Worm (Caenorhabditis elegans) whole organism, late embryonic: ENCODE data around the gene dnj-13.

ENCODE experiments used
- C38D4.7 ChIP-seq: fragments of 200-800 bp; sonication (Bioruptor generic); optimal IDR thresholded peaks from 2 replicates; lab custom pipeline; 2018; ENCODE audit warnings: mild to moderate bottlenecking, missing genetic modification characterization, moderate library complexity, missing compliant biosample characterization
- ceh-24 ChIP-seq: sonication (generic microtip); optimal IDR thresholded peaks from 2 replicates; lab custom pipeline; 2016; ENCODE audit warnings: mild to moderate bottlenecking, missing genetic modification characterization, missing compliant biosample characterization
- hlh-13 ChIP-seq: fragments of 200-800 bp; sonication (Bioruptor generic); optimal IDR thresholded peaks from 2 replicates; lab custom pipeline; 2018; ENCODE audit warnings: mild to moderate bottlenecking, missing genetic modification characterization, missing compliant biosample characterization
- pag-3 ChIP-seq: sonication (generic microtip); optimal IDR thresholded peaks from 2 replicates; lab custom pipeline; 2016; ENCODE audit warnings: missing compliant biosample characterization, missing genetic modification characterization, borderline replicate concordance
- pax-1 ChIP-seq: fragments of 150-350 bp; optimal IDR thresholded peaks from 2 replicates; lab custom pipeline; 2014; ENCODE audit warnings: missing biosample characterization, missing genetic modification characterization
- ztf-16 ChIP-seq: sonication (generic microtip); optimal IDR thresholded peaks from 2 replicates; lab custom pipeline; 2017; ENCODE audit warnings: missing genetic modification characterization, missing compliant biosample characterization

ce11 chrII:11578327-11578726, 32.8 kb downstream of the dnj-13 start, which contains the start of gene smc-6:
- TF ChIP-seq ztf-16 (tag; lab: Kevin White, UChicago), result no peak
- TF ChIP-seq C38D4.7 (GFP tag; lab: Kevin White, UChicago), result no peak
- no peak for TF ChIP-seq pag-3 (tag; lab: Kevin White, UChicago)
- TF ChIP-seq pax-1, result no peak
- TF ChIP-seq ceh-24, result no peak
- TF ChIP-seq hlh-13, result no peak
